Worm (Caenorhabditis elegans) whole organism, early embryonic: ENCODE measurements around the gene odr-8.

Experiments
- F13C5.2 ChIP-seq: sonication (generic microtip); optimal IDR thresholded peaks from 2 replicates; lab custom pipeline; 2017; ENCODE audit warnings: mild to moderate bottlenecking, missing genetic modification characterization, inconsistent platforms, missing compliant biosample characterization
- flt-1 ChIP-seq: fragments of 200-800 bp; sonication (Bioruptor generic); IDR thresholded peaks from 2 replicates; pipeline ENCODE4 v1.3.6; 2022; ENCODE audit warnings: missing genetic modification characterization, missing compliant biosample characterization
- hmbx-1 ChIP-seq: sonication (generic microtip); optimal IDR thresholded peaks from 2 replicates; lab custom pipeline; 2016; ENCODE audit warnings: mild to moderate bottlenecking, missing genetic modification characterization, missing compliant biosample characterization

ce11 chrIV:6574343-6574742 is 8.2 kb downstream of the odr-8 start:
- no peak for TF ChIP-seq hmbx-1 (tag; lab: Kevin White, UChicago)
- no peak for TF ChIP-seq flt-1 (GFP tag; lab: Robert Waterston, UW)
- no peak for TF ChIP-seq F13C5.2 (tag; lab: Kevin White, UChicago)
